Fruit fly (Drosophila melanogaster) whole organism, embryonic: ENCODE measurements around the gene SuUR.

ENCODE experiments used
- Adf1 ChIP-seq: fragments of 200-800 bp; sonication (Bioruptor generic); IDR thresholded peaks from 2 replicates; pipeline ENCODE4 v1.3.6; 2022; ENCODE audit warnings: missing biosample characterization, missing genetic modification characterization
- Asciz ChIP-seq: fragments of 200-800 bp; sonication (Bioruptor generic); optimal IDR thresholded peaks from 2 replicates; lab custom pipeline; 2017; ENCODE audit warnings: missing biosample characterization, mild to moderate bottlenecking, missing genetic modification characterization, missing genetic modification reagents
- CG10462 ChIP-seq: fragments of 200-800 bp; sonication (Bioruptor generic); optimal IDR thresholded peaks from 2 replicates; lab custom pipeline; 2016; ENCODE audit warnings: missing biosample characterization, missing genetic modification characterization
- CG13287 ChIP-seq: fragments of 200-800 bp; sonication (Bioruptor generic); IDR thresholded peaks from 2 replicates; pipeline ENCODE4 v1.3.6; 2022; ENCODE audit warnings: missing biosample characterization, missing genetic modification characterization; ENCODE audit not compliant: partially characterized antibody
- CG13894 ChIP-seq: fragments of 200-800 bp; sonication (Bioruptor generic); optimal IDR thresholded peaks from 3 replicates; lab custom pipeline; 2018; ENCODE audit warnings: missing biosample characterization, mild to moderate bottlenecking, missing genetic modification characterization, moderate library complexity
- CG14667 ChIP-seq: fragments of 200-800 bp; sonication (Bioruptor generic); IDR thresholded peaks from 2 replicates; pipeline ENCODE4 v1.3.6; 2022; ENCODE audit warnings: missing biosample characterization, missing genetic modification characterization
- CG17829 ChIP-seq: fragments of 200-800 bp; optimal IDR thresholded peaks from 2 replicates; lab custom pipeline; 2019; ENCODE audit warnings: missing biosample characterization, mild to moderate bottlenecking, missing genetic modification characterization, moderate library complexity
- CG18619 ChIP-seq: fragments of 200-800 bp; sonication (Bioruptor generic); optimal IDR thresholded peaks from 3 replicates; lab custom pipeline; 2017; ENCODE audit warnings: missing biosample characterization, mild to moderate bottlenecking, missing genetic modification characterization
- CG2116 ChIP-seq: fragments of 200-800 bp; sonication (Bioruptor generic); optimal IDR thresholded peaks from 3 replicates; lab custom pipeline; 2018; ENCODE audit warnings: missing biosample characterization, mild to moderate bottlenecking, missing genetic modification characterization
- CG2199 ChIP-seq: fragments of 200-800 bp; sonication (Bioruptor generic); IDR thresholded peaks from 3 replicates; pipeline ENCODE4 v1.3.6; 2022; ENCODE audit warnings: missing biosample characterization, missing genetic modification characterization
- CG32532 ChIP-seq: fragments of 200-800 bp; sonication (Bioruptor generic); IDR thresholded peaks from 2 replicates; pipeline ENCODE4 v1.3.6; 2022; ENCODE audit warnings: missing biosample characterization, missing genetic modification characterization
- CG3281 ChIP-seq: fragments of 200-800 bp; sonication (Bioruptor generic); optimal IDR thresholded peaks from 3 replicates; lab custom pipeline; 2017; ENCODE audit warnings: missing biosample characterization, mild to moderate bottlenecking, missing genetic modification characterization
- CG34224 ChIP-seq: fragments of 200-800 bp; sonication (Bioruptor generic); IDR thresholded peaks from 3 replicates; pipeline ENCODE4 v1.3.6; 2022; ENCODE audit warnings: missing biosample characterization, missing genetic modification characterization; ENCODE audit not compliant: partially characterized antibody
- CG4360 ChIP-seq: fragments of 200-800 bp; sonication (Bioruptor generic); IDR thresholded peaks from 2 replicates; pipeline ENCODE4 v1.3.6; 2022; ENCODE audit warnings: missing biosample characterization, missing genetic modification characterization
- CG4707 ChIP-seq: fragments of 200-800 bp; sonication (Bioruptor generic); optimal IDR thresholded peaks from 2 replicates; lab custom pipeline; 2018; ENCODE audit warnings: missing biosample characterization, mild to moderate bottlenecking, missing genetic modification characterization, moderate library complexity
- CG4730 ChIP-seq: fragments of 200-800 bp; sonication (Bioruptor generic); IDR thresholded peaks from 2 replicates; pipeline ENCODE4 v1.3.6; 2022; ENCODE audit warnings: missing biosample characterization, missing genetic modification characterization
- CG6175 ChIP-seq: fragments of 200-800 bp; sonication (Bioruptor generic); IDR thresholded peaks from 3 replicates; pipeline ENCODE4 v1.3.6; 2022; ENCODE audit warnings: missing biosample characterization, missing genetic modification characterization
- CG7556 ChIP-seq: fragments of 200-800 bp; sonication (Bioruptor generic); optimal IDR thresholded peaks from 2 replicates; lab custom pipeline; 2017; ENCODE audit warnings: missing biosample characterization, mild to moderate bottlenecking, missing genetic modification characterization
- CG8944 ChIP-seq: fragments of 200-800 bp; sonication (Bioruptor generic); optimal IDR thresholded peaks from 3 replicates; lab custom pipeline; 2016; ENCODE audit warnings: missing biosample characterization, missing genetic modification characterization
- CG9609 ChIP-seq: fragments of 200-800 bp; sonication (Bioruptor generic); optimal IDR thresholded peaks from 3 replicates; lab custom pipeline; 2016; ENCODE audit warnings: missing biosample characterization, missing genetic modification characterization
- CG9727 ChIP-seq: fragments of 200-800 bp; sonication (Bioruptor generic); optimal IDR thresholded peaks from 3 replicates; lab custom pipeline; 2017; ENCODE audit warnings: missing biosample characterization, mild to moderate bottlenecking, missing genetic modification characterization
- D19B ChIP-seq: fragments of 200-800 bp; sonication (Bioruptor generic); optimal IDR thresholded peaks from 2 replicates; lab custom pipeline; 2017; ENCODE audit warnings: missing biosample characterization, mild to moderate bottlenecking, missing genetic modification characterization
- Dbx ChIP-seq: fragments of 200-800 bp; sonication (Bioruptor generic); IDR thresholded peaks from 3 replicates; pipeline ENCODE4 v1.3.6; 2022; ENCODE audit warnings: missing biosample characterization, missing genetic modification characterization
- Deaf1 ChIP-seq: fragments of 200-800 bp; optimal IDR thresholded peaks from 3 replicates; lab custom pipeline; 2019; ENCODE audit warnings: missing biosample characterization, mild to moderate bottlenecking, missing genetic modification characterization, moderate library complexity
- Dp ChIP-seq: fragments of 200-800 bp; sonication (Bioruptor generic); optimal IDR thresholded peaks from 2 replicates; lab custom pipeline; 2018; ENCODE audit warnings: missing biosample characterization, mild to moderate bottlenecking, missing genetic modification characterization, moderate library complexity
- Fer1 ChIP-seq: fragments of 200-800 bp; sonication (Bioruptor generic); optimal IDR thresholded peaks from 2 replicates; lab custom pipeline; 2017; ENCODE audit warnings: missing biosample characterization, mild to moderate bottlenecking, missing genetic modification characterization
- Meics ChIP-seq: fragments of 200-800 bp; sonication (Bioruptor generic); optimal IDR thresholded peaks from 2 replicates; lab custom pipeline; 2017; ENCODE audit warnings: missing biosample characterization, mild to moderate bottlenecking, missing genetic modification characterization
- NK7.1 ChIP-seq: fragments of 200-800 bp; sonication (Bioruptor generic); optimal IDR thresholded peaks from 3 replicates; lab custom pipeline; 2016; ENCODE audit warnings: missing biosample characterization, missing genetic modification characterization
- Opbp ChIP-seq: fragments of 200-800 bp; sonication (Bioruptor generic); IDR thresholded peaks from 3 replicates; pipeline ENCODE4 v1.3.6; 2022; ENCODE audit warnings: missing biosample characterization, missing genetic modification characterization; ENCODE audit not compliant: partially characterized antibody
- Ravus ChIP-seq: fragments of 200-800 bp; sonication (Bioruptor generic); IDR thresholded peaks from 2 replicates; pipeline ENCODE4 v1.3.6; 2022; ENCODE audit warnings: missing biosample characterization, missing genetic modification characterization
- bigmax ChIP-seq: fragments of 200-800 bp; sonication (Bioruptor generic); optimal IDR thresholded peaks from 2 replicates; lab custom pipeline; 2018; ENCODE audit warnings: missing biosample characterization, mild to moderate bottlenecking, missing genetic modification characterization
- bowl ChIP-seq: fragments of 200-800 bp; sonication (Bioruptor generic); IDR thresholded peaks from 2 replicates; pipeline ENCODE4 v1.3.6; 2022; ENCODE audit warnings: missing biosample characterization, missing genetic modification characterization
- br ChIP-seq: fragments of >200 bp; optimal IDR thresholded peaks from 2 replicates; lab custom pipeline; 2017
- bsh ChIP-seq, 2 experiments: fragments of 200-800 bp; sonication (Bioruptor generic); optimal IDR thresholded peaks; 2 replicates each; lab custom pipeline; 2017 to 2018; ENCODE audit warnings: mild to moderate bottlenecking in 2 of 2, missing biosample characterization in 2 of 2, missing genetic modification characterization in 2 of 2, moderate library complexity in 1 of 2
- cg ChIP-seq: fragments of 200-800 bp; sonication (Bioruptor generic); optimal IDR thresholded peaks from 3 replicates; lab custom pipeline; 2019; ENCODE audit warnings: missing biosample characterization, mild to moderate bottlenecking, missing genetic modification characterization, moderate library complexity
- chinmo ChIP-seq: fragments of 200-800 bp; sonication (Bioruptor generic); IDR thresholded peaks from 4 replicates; pipeline ENCODE4 v1.3.6; 2022; ENCODE audit warnings: missing biosample characterization, missing genetic modification characterization; ENCODE audit not compliant: partially characterized antibody
- chm ChIP-seq: fragments of 200-800 bp; sonication (Bioruptor generic); IDR thresholded peaks from 2 replicates; pipeline ENCODE4 v1.3.6; 2022; ENCODE audit warnings: missing biosample characterization, missing genetic modification characterization
- dysf ChIP-seq: fragments of 200-800 bp; sonication (Bioruptor generic); IDR thresholded peaks from 3 replicates; pipeline ENCODE4 v1.3.6; 2022; ENCODE audit warnings: missing biosample characterization, missing genetic modification characterization
- eve ChIP-seq, 2 experiments: fragments of >200 bp; optimal IDR thresholded peaks; 2 replicates each; lab custom pipeline; 2017; ENCODE audit warnings: missing biosample characterization in 2 of 2, missing genetic modification characterization in 2 of 2
- fd64A ChIP-seq: fragments of 200-800 bp; sonication (Bioruptor generic); optimal IDR thresholded peaks from 3 replicates; lab custom pipeline; 2018; ENCODE audit warnings: missing biosample characterization, mild to moderate bottlenecking, missing genetic modification characterization
- gsb-n ChIP-seq: fragments of 200-800 bp; sonication (Bioruptor generic); optimal IDR thresholded peaks from 3 replicates; lab custom pipeline; 2018; ENCODE audit warnings: missing biosample characterization, mild to moderate bottlenecking, missing genetic modification characterization
- gt ChIP-seq: fragments of 200-800 bp; sonication (Bioruptor generic); IDR thresholded peaks from 2 replicates; pipeline ENCODE4 v1.3.6; 2022; ENCODE audit warnings: missing biosample characterization, missing genetic modification characterization
- jing ChIP-seq: fragments of 200-800 bp; sonication (Bioruptor generic); optimal IDR thresholded peaks from 2 replicates; lab custom pipeline; 2018; ENCODE audit warnings: missing biosample characterization, mild to moderate bottlenecking, missing genetic modification characterization
- kni ChIP-seq: fragments of 200-800 bp; sonication (Bioruptor generic); optimal IDR thresholded peaks from 3 replicates; lab custom pipeline; 2017; ENCODE audit warnings: mild to moderate bottlenecking, missing biosample characterization, missing genetic modification reagents, missing genetic modification characterization
- knrl ChIP-seq: fragments of 200-800 bp; sonication (Bioruptor generic); IDR thresholded peaks from 3 replicates; pipeline ENCODE4 v1.3.6; 2022; ENCODE audit warnings: missing biosample characterization, missing genetic modification characterization; ENCODE audit not compliant: partially characterized antibody
- mam ChIP-seq: fragments of 200-800 bp; sonication (Bioruptor generic); optimal IDR thresholded peaks from 3 replicates; lab custom pipeline; 2016; ENCODE audit warnings: missing biosample characterization, missing genetic modification characterization
- toy ChIP-seq: fragments of 200-800 bp; sonication (Bioruptor generic); IDR thresholded peaks from 2 replicates; pipeline ENCODE4 v1.3.6; 2022; ENCODE audit warnings: missing biosample characterization, missing genetic modification characterization
- wek ChIP-seq: fragments of 200-800 bp; sonication (Bioruptor generic); optimal IDR thresholded peaks from 3 replicates; lab custom pipeline; 2018; ENCODE audit warnings: missing biosample characterization, mild to moderate bottlenecking, missing genetic modification characterization, moderate library complexity
- zen2 ChIP-seq: fragments of 200-800 bp; sonication (Bioruptor generic); IDR thresholded peaks from 3 replicates; pipeline ENCODE4 v1.3.6; 2022; ENCODE audit warnings: missing biosample characterization, missing genetic modification characterization; ENCODE audit not compliant: partially characterized antibody
- zfh2 ChIP-seq: fragments of 200-800 bp; sonication (Bioruptor generic); optimal IDR thresholded peaks from 2 replicates; lab custom pipeline; 2016; ENCODE audit warnings: missing biosample characterization, missing genetic modification characterization

SuUR gene

DNA sequence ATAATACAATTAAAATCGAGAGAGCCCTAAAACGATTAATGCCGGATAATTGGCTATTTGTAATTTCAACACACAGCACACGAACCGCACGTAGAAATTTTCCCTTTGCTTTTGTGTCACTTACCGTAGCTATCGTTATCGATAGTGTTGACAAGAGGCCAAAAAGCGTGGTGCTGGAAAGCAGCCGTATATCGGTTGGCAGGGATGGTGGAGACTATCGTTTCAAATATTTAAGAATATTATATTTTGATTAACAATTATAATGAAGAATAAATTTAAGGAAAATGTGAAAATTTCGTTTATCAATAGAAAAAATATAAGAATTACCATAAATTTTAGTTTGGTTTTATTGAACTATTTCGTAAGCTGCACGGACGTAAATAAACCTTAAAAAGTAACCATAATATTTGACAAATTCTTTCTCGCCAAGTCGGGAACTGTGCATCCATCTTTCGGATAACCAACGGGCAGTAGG lies 28.3 kb downstream of the SuUR start, which contains the start of gene JIL-1 (continued):
- TF ChIP-seq CG18619 (GFP tag; lab: Kevin White, UChicago) (peak; percentile 41), chm (GFP tag; lab: Robert Waterston, UW) (peak; percentile 51), knrl (GFP tag; lab: Robert Waterston, UW) (peak; percentile 87), bowl (no peak; the same call in 1 of the 2 replicates), gsb-n (tag; lab: Kevin White, UChicago) (peak; percentile 32), bsh (GFP tag; optimal IDR thresholded peaks at IDR 0.05; lab: Kevin White, UChicago) (peak in 1 of 2 experiments; percentile 31), kni (GFP tag; lab: Kevin White, UChicago) (no peak), CG10462 (GFP tag; lab: Kevin White, UChicago) (no peak), CG4360 (GFP tag; lab: Robert Waterston, UW) (peak; percentile 44), wek (GFP tag; lab: Kevin White, UChicago) (no peak), CG17829 (peak; percentile 55), cg (GFP tag; lab: Kevin White, UChicago) (no peak), br (no peak), zen2 (peak; percentile 38; the same call in 2 of the 3 replicates), CG9727 (GFP tag; lab: Kevin White, UChicago) (peak; percentile 28), CG8944 (peak; percentile 12), chinmo (GFP tag; lab: Robert Waterston, UW) (peak; percentile 67; the same call in 2 of the 4 replicates), NK7.1 (no peak), fd64A (GFP tag; lab: Kevin White, UChicago) (no peak), Meics (GFP tag; lab: Kevin White, UChicago) (peak; percentile 69), Adf1 (GFP tag; lab: Robert Waterston, UW) (peak; percentile 55; the same call in 1 of the 2 replicates), gt (GFP tag; lab: Robert Waterston, UW) (no peak), CG32532 (peak; percentile 88), CG2199 (GFP tag; lab: Robert Waterston, UW) (0 out of 3 replicates have a peak, but pooled peaks have one; percentile 26), D19B (GFP tag; lab: Kevin White, UChicago) (no peak), jing (GFP tag; lab: Kevin White, UChicago) (no peak), Fer1 (GFP tag; lab: Kevin White, UChicago) (peak; percentile 60), CG13287 (GFP tag; lab: Robert Waterston, UW) (peak; percentile 88), zfh2 (GFP tag; lab: Kevin White, UChicago) (peak; percentile 71), CG2116 (GFP tag; lab: Kevin White, UChicago) (peak; percentile 58), Dp (GFP tag; lab: Kevin White, UChicago) (peak; percentile 22), mam (GFP tag; lab: Kevin White, UChicago) (peak; percentile 64), Ravus (GFP tag; lab: Robert Waterston, UW) (no peak), bigmax (GFP tag; lab: Kevin White, UChicago) (no peak), toy (GFP tag; lab: Robert Waterston, UW) (peak; percentile 43; the same call in 1 of the 2 replicates), Deaf1 (tag; lab: Kevin White, UChicago) (peak; percentile 6), CG13894 (peak; percentile 31), dysf (GFP tag; lab: Robert Waterston, UW) (peak; percentile 75), Dbx (GFP tag; lab: Robert Waterston, UW) (peak; percentile 93), Opbp (GFP tag; lab: Robert Waterston, UW) (peak; percentile 93), CG6175 (peak; percentile 71; the same call in 2 of the 3 replicates), eve (GFP tag; optimal IDR thresholded peaks at IDR 0.05; lab: Kevin White, UChicago) (peak in 1 of 2 experiments; percentile 46), CG14667 (GFP tag; lab: Robert Waterston, UW) (peak; percentile 41; the same call in 1 of the 2 replicates), CG9609 (GFP tag; lab: Kevin White, UChicago) (peak; percentile 3), CG7556 (peak; percentile 27), CG3281 (GFP tag; lab: Kevin White, UChicago) (peak; percentile 39), Asciz (GFP tag; lab: Kevin White, UChicago) (peak; percentile 33), CG34224 (GFP tag; lab: Robert Waterston, UW) (peak; percentile 83), CG4707 (GFP tag; lab: Kevin White, UChicago) (peak; percentile 25), CG4730 (peak; percentile 50)
